Worm (Caenorhabditis elegans) whole organism, late embryonic: ENCODE results near the gene F39G3.4.

ENCODE experiments used
- ceh-34 ChIP-seq: sonication (generic microtip); optimal IDR thresholded peaks from 2 replicates; lab custom pipeline; 2016; ENCODE audit warnings: mild to moderate bottlenecking, missing genetic modification characterization, missing compliant biosample characterization
- ceh-6 ChIP-seq: fragments of 200-800 bp; sonication (Bioruptor generic); optimal IDR thresholded peaks from 2 replicates; lab custom pipeline; 2018; ENCODE audit warnings: mild to moderate bottlenecking, missing genetic modification characterization, missing compliant biosample characterization
- ceh-9 ChIP-seq: sonication (generic microtip); optimal IDR thresholded peaks from 2 replicates; lab custom pipeline; 2016; ENCODE audit warnings: mild to moderate bottlenecking, missing genetic modification characterization, inconsistent platforms, missing compliant biosample characterization
- hlh-30 ChIP-seq: sonication (generic microtip); optimal IDR thresholded peaks from 2 replicates; lab custom pipeline; 2017; ENCODE audit warnings: antibody characterized with exemption, missing genetic modification characterization, missing compliant biosample characterization; ENCODE audit not compliant: insufficient read depth
- lin-11 ChIP-seq: fragments of 200-800 bp; sonication (Bioruptor generic); optimal IDR thresholded peaks from 2 replicates; lab custom pipeline; 2018; ENCODE audit warnings: mild to moderate bottlenecking, missing genetic modification characterization, missing compliant biosample characterization
- nfya-1 ChIP-seq: sonication (generic microtip); optimal IDR thresholded peaks from 2 replicates; lab custom pipeline; 2017; ENCODE audit warnings: missing genetic modification characterization, mild to moderate bottlenecking, missing compliant biosample characterization, antibody characterized with exemption, moderate library complexity

ce11 chrV:4737727-4738126, 13.2 kb downstream of the F39G3.4 start, which contains the start of gene F39G3.2:
- TF ChIP-seq ceh-6 (GFP tag; lab: Kevin White, UChicago) (no peak), ceh-34 (tag; lab: Kevin White, UChicago) (no peak), ceh-9 (no peak), hlh-30 (tag; lab: Kevin White, UChicago) (no peak), nfya-1 (no peak), lin-11 (tag; lab: Kevin White, UChicago) (no peak)
